Fruit fly (Drosophila melanogaster) whole organism, prepupa: ENCODE measurements around the gene Rap1.

ENCODE experiments used
- CG11762 ChIP-seq: fragments of 200-800 bp; sonication (Bioruptor generic); optimal IDR thresholded peaks from 3 replicates; lab custom pipeline; 2016; ENCODE audit warnings: missing biosample characterization, missing genetic modification characterization; ENCODE audit not compliant: insufficient read depth
- CG16779 ChIP-seq: fragments of 200-800 bp; sonication (Bioruptor generic); optimal IDR thresholded peaks from 3 replicates; lab custom pipeline; 2017; ENCODE audit warnings: missing biosample characterization, mild to moderate bottlenecking, missing genetic modification characterization
- CG32006 ChIP-seq: fragments of 200-800 bp; sonication (Bioruptor generic); optimal IDR thresholded peaks from 3 replicates; lab custom pipeline; 2017; ENCODE audit warnings: missing biosample characterization, mild to moderate bottlenecking, missing genetic modification characterization
- CG8319 ChIP-seq: fragments of 200-800 bp; sonication (Bioruptor generic); optimal IDR thresholded peaks from 3 replicates; lab custom pipeline; 2016; ENCODE audit warnings: missing biosample characterization, missing genetic modification characterization
- CG9139 ChIP-seq: fragments of 200-800 bp; sonication (Bioruptor generic); optimal IDR thresholded peaks from 3 replicates; lab custom pipeline; 2017; ENCODE audit warnings: missing biosample characterization, mild to moderate bottlenecking, missing genetic modification characterization
- Ets21C ChIP-seq: fragments of 200-800 bp; sonication (Bioruptor generic); optimal IDR thresholded peaks from 3 replicates; lab custom pipeline; 2016; ENCODE audit warnings: missing biosample characterization, missing genetic modification characterization
- Hr38 ChIP-seq: sonication (Bioruptor generic); optimal IDR thresholded peaks from 2 replicates; lab custom pipeline; 2016; ENCODE audit warnings: missing biosample characterization, missing genetic modification characterization
- Hr39 ChIP-seq: fragments of 200-800 bp; sonication (Bioruptor generic); optimal IDR thresholded peaks from 2 replicates; lab custom pipeline; 2016; ENCODE audit warnings: missing biosample characterization, missing genetic modification characterization
- Lpt ChIP-seq: fragments of 200-800 bp; sonication (Bioruptor generic); optimal IDR thresholded peaks from 3 replicates; lab custom pipeline; 2016; ENCODE audit warnings: missing biosample characterization, missing genetic modification characterization
- achi ChIP-seq: fragments of 200-800 bp; sonication (Bioruptor generic); optimal IDR thresholded peaks from 3 replicates; lab custom pipeline; 2016; ENCODE audit warnings: missing biosample characterization, missing genetic modification characterization
- cyc ChIP-seq: fragments of 200-800 bp; sonication (Bioruptor generic); optimal IDR thresholded peaks from 3 replicates; lab custom pipeline; 2016; ENCODE audit warnings: missing biosample characterization, missing genetic modification characterization
- pdm3 ChIP-seq: fragments of 200-800 bp; sonication (Bioruptor generic); optimal IDR thresholded peaks from 3 replicates; lab custom pipeline; 2016; ENCODE audit warnings: missing biosample characterization, missing genetic modification characterization

dm6 chr3L:1821140-1821539, 40.9 kb downstream of the Rap1 start:
- TF ChIP-seq Lpt (GFP tag; lab: Kevin White, UChicago): no peak
- no peak for TF ChIP-seq CG11762 (GFP tag; lab: Kevin White, UChicago)
- no peak for TF ChIP-seq Ets21C (GFP tag; lab: Kevin White, UChicago)
- no peak for TF ChIP-seq CG32006 (GFP tag; lab: Kevin White, UChicago)
- no peak for TF ChIP-seq CG8319
- TF ChIP-seq pdm3 (GFP tag; lab: Kevin White, UChicago): no peak
- no peak for TF ChIP-seq Hr39 (GFP tag; lab: Kevin White, UChicago)
- no peak for TF ChIP-seq Hr38 (GFP tag; lab: Kevin White, UChicago)
- no peak for TF ChIP-seq CG9139 (GFP tag; lab: Kevin White, UChicago)
- no peak for TF ChIP-seq cyc (GFP tag; lab: Kevin White, UChicago)
- TF ChIP-seq achi: no peak
- TF ChIP-seq CG16779 (tag; lab: Kevin White, UChicago): no peak
